Fruit fly (Drosophila melanogaster) S2 (cell line): ENCODE data around the gene Coprox.

Source experiments
- CG8478 ChIP-seq: fragments of >200 bp; optimal IDR thresholded peaks from 2 replicates; lab custom pipeline; 2018
- CTCF ChIP-seq, 2 experiments: fragments of >200 bp; optimal IDR thresholded peaks; 2 replicates each; lab custom pipeline; 2018

DNA sequence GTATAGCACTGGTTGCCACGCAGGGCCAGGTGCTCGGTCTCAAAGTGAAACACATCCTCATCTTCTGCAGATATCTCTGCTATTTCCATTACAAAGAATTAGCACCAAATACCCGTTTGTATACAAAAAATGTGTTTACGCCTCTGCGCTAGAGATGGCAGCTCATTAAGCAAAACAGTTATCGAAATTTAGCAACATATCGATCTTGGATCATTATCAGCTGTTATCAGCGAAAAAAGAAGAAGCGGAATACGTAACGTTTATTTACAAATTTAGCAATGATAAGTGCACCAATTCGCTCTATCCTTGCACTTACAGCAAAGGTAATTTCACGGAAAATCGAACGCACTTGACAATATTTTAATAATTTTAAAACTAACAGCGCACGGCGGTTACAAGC, 4.1 kb upstream of the Coprox start, which contains the start of the genes Atac1 and Hmgcl:
- TF ChIP-seq CTCF (optimal IDR thresholded peaks at IDR 0.05; lab: Kevin White, UChicago) (no peak), CG8478 (lab: Kevin White, UChicago) (no peak)
